Worm (Caenorhabditis elegans): Measurements from ENCODE around the gene sphr-1.

The sphr-1 gene

ce11 chrV:9218655-9219389, 27.4 kb downstream of the sphr-1 start (continued):
- no peak for TF ChIP-seq eor-1 (tag; optimal IDR thresholded peaks at IDR 0.05)
- TF ChIP-seq tbx-2 (tag; optimal IDR thresholded peaks at IDR 0.05): no peak
- TF ChIP-seq elt-1 (tag; optimal IDR thresholded peaks at IDR 0.05): no peak
- no peak for TF ChIP-seq jun-1 (tag; optimal IDR thresholded peaks at IDR 0.05)
- TF ChIP-seq fkh-2 (tag; optimal IDR thresholded peaks at IDR 0.05): no peak
- TF ChIP-seq ceh-82 (tag; optimal IDR thresholded peaks at IDR 0.05): no peak
- peak; percentile 13 for TF ChIP-seq snpc-4 (tag; optimal IDR thresholded peaks at IDR 0.05)
- TF ChIP-seq mml-1 (tag; optimal IDR thresholded peaks at IDR 0.05): no peak
- no peak for TF ChIP-seq unc-39 (tag; optimal IDR thresholded peaks at IDR 0.05)
- peak; percentile 71 for TF ChIP-seq lin-39 (tag; optimal IDR thresholded peaks at IDR 0.05)
- TF ChIP-seq daf-12 (tag; optimal IDR thresholded peaks at IDR 0.05): no peak
- no peak for TF ChIP-seq hmg-11 (tag; optimal IDR thresholded peaks at IDR 0.05)
- no peak for TF ChIP-seq ZK546.5 (tag; optimal IDR thresholded peaks at IDR 0.05)
- TF ChIP-seq nhr-67 (tag; optimal IDR thresholded peaks at IDR 0.05): no peak
- TF ChIP-seq egl-5 (tag; optimal IDR thresholded peaks at IDR 0.05): no peak

ce11 chrV:9219390-9219733, 28.0 kb downstream of the sphr-1 start:
- no peak for TF ChIP-seq pqm-1 (tag; optimal IDR thresholded peaks at IDR 0.05)
- TF ChIP-seq ZK546.5 (tag; optimal IDR thresholded peaks at IDR 0.05): no peak
- TF ChIP-seq nhr-25 (tag; optimal IDR thresholded peaks at IDR 0.05): no peak
- no peak for TF ChIP-seq nhr-77 (tag; optimal IDR thresholded peaks at IDR 0.05)
- TF ChIP-seq mml-1 (tag; optimal IDR thresholded peaks at IDR 0.05): no peak
- TF ChIP-seq elt-1 (tag; optimal IDR thresholded peaks at IDR 0.05): no peak
- no peak for TF ChIP-seq ceh-16 (tag; optimal IDR thresholded peaks at IDR 0.05)
- no peak for TF ChIP-seq jun-1 (tag; optimal IDR thresholded peaks at IDR 0.05)
- TF ChIP-seq ceh-9 (tag; optimal IDR thresholded peaks at IDR 0.05): no peak
- no peak for TF ChIP-seq ama-1 (optimal IDR thresholded peaks at IDR 0.05)
- TF ChIP-seq nfya-1 (tag; optimal IDR thresholded peaks at IDR 0.05; ENCODE audit: insufficient read depth): no peak
- no peak for TF ChIP-seq hmg-11 (tag; optimal IDR thresholded peaks at IDR 0.05)
- TF ChIP-seq lsy-12 (tag; optimal IDR thresholded peaks at IDR 0.05): no peak
- TF ChIP-seq fkh-2 (tag; optimal IDR thresholded peaks at IDR 0.05): no peak
- TF ChIP-seq nhr-11 (tag; optimal IDR thresholded peaks at IDR 0.05): no peak
- no peak for TF ChIP-seq tbx-2 (tag; optimal IDR thresholded peaks at IDR 0.05)
- no peak for TF ChIP-seq pha-4 (tag; optimal IDR thresholded peaks at IDR 0.05)
- TF ChIP-seq ztf-4 (tag; optimal IDR thresholded peaks at IDR 0.05): no peak

ce11 chrV:9220444-9220843, 29.0 kb downstream of the sphr-1 start:
- TF ChIP-seq ceh-28 (tag; optimal IDR thresholded peaks at IDR 0.05) (no peak), fkh-10 (GFP tag; optimal IDR thresholded peaks at IDR 0.05) (no peak), ZK546.5 (tag; optimal IDR thresholded peaks at IDR 0.05) (no peak), nhr-23 (tag; optimal IDR thresholded peaks at IDR 0.05) (peak; percentile 51), nhr-25 (tag; optimal IDR thresholded peaks at IDR 0.05) (peak; percentile 55), skn-1 (tag; optimal IDR thresholded peaks at IDR 0.05) (peak; percentile 46), nhr-28 (tag; optimal IDR thresholded peaks at IDR 0.05) (no peak), aly-2 (tag; optimal IDR thresholded peaks at IDR 0.05) (no peak), hmg-11 (tag; optimal IDR thresholded peaks at IDR 0.05) (peak; percentile 28), elt-1 (tag; optimal IDR thresholded peaks at IDR 0.05) (no peak), elt-2 (tag; optimal IDR thresholded peaks at IDR 0.05) (peak; percentile 44), elt-3 (tag; optimal IDR thresholded peaks at IDR 0.05) (no peak), nfya-1 (tag; optimal IDR thresholded peaks at IDR 0.05; ENCODE audit: insufficient read depth) (peak; percentile 79), pqm-1 (tag; optimal IDR thresholded peaks at IDR 0.05) (peak; percentile 21), fkh-2 (tag; optimal IDR thresholded peaks at IDR 0.05) (no peak), zag-1 (tag; optimal IDR thresholded peaks at IDR 0.05) (no peak), nhr-12 (tag; optimal IDR thresholded peaks at IDR 0.05) (no peak), pha-4 (tag; optimal IDR thresholded peaks at IDR 0.05) (peak; percentile 77), lin-15B (tag; optimal IDR thresholded peaks at IDR 0.05) (peak; percentile 75), unc-62 (GFP tag; optimal IDR thresholded peaks at IDR 0.05) (no peak), egl-5 (tag; optimal IDR thresholded peaks at IDR 0.05) (peak; percentile 28), R02D3.7 (tag; optimal IDR thresholded peaks at IDR 0.05) (no peak), fos-1 (tag; optimal IDR thresholded peaks at IDR 0.05) (no peak), nhr-237 (tag; optimal IDR thresholded peaks at IDR 0.05) (no peak), ceh-82 (tag; optimal IDR thresholded peaks at IDR 0.05) (no peak)
